Worm (Caenorhabditis elegans) whole organism, early embryonic: ENCODE data around the gene ifa-3.

Experiments
- B0310.2 ChIP-seq: sonication (generic microtip); optimal IDR thresholded peaks from 2 replicates; lab custom pipeline; 2016; ENCODE audit warnings: mild to moderate bottlenecking, missing genetic modification characterization, missing compliant biosample characterization
- F13C5.2 ChIP-seq: sonication (generic microtip); optimal IDR thresholded peaks from 2 replicates; lab custom pipeline; 2017; ENCODE audit warnings: mild to moderate bottlenecking, missing genetic modification characterization, inconsistent platforms, missing compliant biosample characterization
- aly-1 ChIP-seq: sonication (generic microtip); optimal IDR thresholded peaks from 2 replicates; lab custom pipeline; 2016; ENCODE audit warnings: missing genetic modification characterization, missing compliant biosample characterization
- ama-1 ChIP-seq: fragments of 150-350 bp; optimal IDR thresholded peaks from 2 replicates; lab custom pipeline; 2014
- ceh-13 ChIP-seq: fragments of 200-800 bp; sonication (Bioruptor generic); optimal IDR thresholded peaks from 2 replicates; lab custom pipeline; 2018; ENCODE audit warnings: mild to moderate bottlenecking, missing genetic modification characterization, missing compliant biosample characterization
- ceh-36 ChIP-seq: sonication (generic microtip); optimal IDR thresholded peaks from 2 replicates; lab custom pipeline; 2016; ENCODE audit warnings: missing genetic modification characterization, inconsistent platforms, missing compliant biosample characterization
- ets-7 ChIP-seq: sonication (generic microtip); optimal IDR thresholded peaks from 2 replicates; lab custom pipeline; 2016; ENCODE audit warnings: missing genotype, missing genetic modification characterization, missing compliant biosample characterization
- flt-1 ChIP-seq: fragments of 200-800 bp; sonication (Bioruptor generic); IDR thresholded peaks from 2 replicates; pipeline ENCODE4 v1.3.6; 2022; ENCODE audit warnings: missing genetic modification characterization, missing compliant biosample characterization
- hmbx-1 ChIP-seq: sonication (generic microtip); optimal IDR thresholded peaks from 2 replicates; lab custom pipeline; 2016; ENCODE audit warnings: mild to moderate bottlenecking, missing genetic modification characterization, missing compliant biosample characterization
- hmg-4 ChIP-seq: fragments of 200-800 bp; sonication (Bioruptor generic); optimal IDR thresholded peaks from 2 replicates; lab custom pipeline; 2018; ENCODE audit warnings: mild to moderate bottlenecking, missing genetic modification characterization, missing compliant biosample characterization
- hnd-1 ChIP-seq: sonication (generic microtip); optimal IDR thresholded peaks from 2 replicates; lab custom pipeline; 2016; ENCODE audit warnings: missing genetic modification characterization, missing compliant biosample characterization
- pes-1 ChIP-seq: fragments of 200-800 bp; sonication (Bioruptor generic); IDR thresholded peaks from 2 replicates; pipeline ENCODE4 v1.3.6; 2022; ENCODE audit warnings: missing genetic modification reagents, missing genetic modification characterization, missing compliant biosample characterization
- scrt-1 ChIP-seq: fragments of 200-800 bp; sonication (Bioruptor generic); IDR thresholded peaks from 2 replicates; pipeline ENCODE4 v1.3.6; 2022; ENCODE audit warnings: missing genetic modification characterization, missing compliant biosample characterization
- sea-1 ChIP-seq: fragments of 200-800 bp; sonication (Bioruptor generic); conservative IDR thresholded peaks from 2 replicates; pipeline ENCODE4 v1.3.6; 2022; ENCODE audit warnings: missing genetic modification characterization, missing compliant biosample characterization
- tbx-11 ChIP-seq: fragments of 200-800 bp; sonication (Bioruptor generic); IDR thresholded peaks from 2 replicates; pipeline ENCODE4 v1.3.6; 2022; ENCODE audit warnings: missing genetic modification characterization, missing compliant biosample characterization
- tbx-37 ChIP-seq: fragments of 200-800 bp; sonication (Bioruptor generic); conservative IDR thresholded peaks from 2 replicates; pipeline ENCODE4 v1.3.6; 2022; ENCODE audit warnings: missing genetic modification reagents, missing genetic modification characterization, missing compliant biosample characterization
- tra-4 ChIP-seq: sonication (generic microtip); optimal IDR thresholded peaks from 2 replicates; lab custom pipeline; 2017; ENCODE audit warnings: missing genetic modification characterization, missing compliant biosample characterization

ifa-3 gene

DNA sequence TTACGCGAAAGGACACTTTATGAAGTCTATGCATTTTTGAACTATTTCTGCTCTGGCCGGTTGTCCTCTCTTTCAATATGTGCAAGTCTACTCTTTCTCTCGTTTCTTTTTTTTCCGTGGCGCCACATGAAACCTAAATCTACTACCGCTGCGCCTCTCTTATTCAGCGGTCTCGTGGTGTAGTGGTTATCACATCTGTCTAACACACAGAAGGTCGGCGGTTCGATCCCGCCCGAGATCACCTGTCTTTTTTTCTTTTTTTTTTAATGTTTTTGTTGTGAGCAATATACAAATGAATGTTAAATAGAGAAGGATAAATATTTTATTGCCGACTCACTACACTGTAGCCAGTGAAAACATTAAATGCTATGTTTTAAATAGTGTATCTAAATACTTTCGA is 28.3 kb upstream of the ifa-3 start:
- TF ChIP-seq scrt-1 (GFP tag; lab: Robert Waterston, UW) (0 out of 2 replicates have a peak, but pooled peaks have one; percentile 57), pes-1 (GFP tag; lab: Robert Waterston, UW) (peak; percentile 67), hmg-4 (GFP tag; lab: Kevin White, UChicago) (no peak), ceh-13 (GFP tag; lab: Kevin White, UChicago) (no peak), ama-1 (lab: Kevin White, UChicago) (no peak), tra-4 (tag; lab: Kevin White, UChicago) (no peak), hnd-1 (tag; lab: Kevin White, UChicago) (no peak), ceh-36 (tag; lab: Kevin White, UChicago) (no peak), hmbx-1 (tag; lab: Kevin White, UChicago) (no peak), tbx-11 (GFP tag; lab: Robert Waterston, UW) (peak; percentile 33; the same call in 1 of the 2 replicates), aly-1 (tag; lab: Kevin White, UChicago) (no peak), B0310.2 (tag; lab: Kevin White, UChicago) (no peak), F13C5.2 (tag; lab: Kevin White, UChicago) (peak; percentile 60), ets-7 (no peak), tbx-37 (GFP tag; lab: Robert Waterston, UW) (0 out of 2 replicates have a peak, but pooled peaks have one; percentile 40), flt-1 (GFP tag; lab: Robert Waterston, UW) (no peak), sea-1 (no peak)

DNA sequence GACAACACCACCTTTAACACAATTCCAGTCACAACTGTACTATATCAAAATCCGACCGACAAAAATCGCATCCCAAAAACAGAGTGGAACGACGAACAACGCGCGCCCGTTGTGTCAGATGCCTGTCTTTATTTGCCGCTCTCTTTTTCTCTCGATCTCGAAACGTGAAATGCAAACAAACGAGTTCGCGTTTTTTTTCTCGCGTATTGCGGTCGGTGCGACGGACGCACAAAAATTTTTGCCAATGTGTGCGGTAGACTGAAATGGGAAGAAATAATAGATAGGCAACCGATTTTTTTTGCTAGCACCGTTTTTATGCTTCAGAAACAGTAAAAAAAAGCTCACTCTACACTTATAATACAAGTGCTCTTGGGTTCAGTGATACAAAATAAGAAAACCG is 27.3 kb upstream of the ifa-3 start:
- TF ChIP-seq tbx-11 (GFP tag; lab: Robert Waterston, UW), result no peak
- no peak for TF ChIP-seq ets-7
- TF ChIP-seq B0310.2 (tag; lab: Kevin White, UChicago), result no peak
- no peak for TF ChIP-seq tbx-37 (GFP tag; lab: Robert Waterston, UW)
- TF ChIP-seq tra-4 (tag; lab: Kevin White, UChicago), result no peak
- TF ChIP-seq ama-1 (lab: Kevin White, UChicago), result no peak

DNA sequence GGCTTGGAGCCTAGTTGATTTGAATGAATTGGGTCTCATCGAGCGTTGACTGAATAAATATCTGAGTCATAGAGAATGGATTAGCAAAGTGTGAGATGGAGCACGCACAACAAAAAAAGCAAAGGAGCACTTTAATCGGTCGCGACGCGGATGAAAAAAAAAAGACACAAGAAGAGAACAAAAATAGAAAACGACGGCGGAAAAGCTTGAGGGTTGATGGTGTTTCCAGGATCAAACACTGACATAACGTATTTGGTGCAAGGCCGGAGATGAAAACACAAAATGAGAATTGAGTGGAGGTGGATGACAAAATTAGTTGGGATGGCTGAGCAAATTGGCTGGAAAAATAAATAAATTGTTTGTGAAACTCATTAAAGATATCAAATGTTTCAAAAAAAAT is 23.1 kb upstream of the ifa-3 start, which contains the start of gene F52E10.4:
TSS of gene F52E10.4 (minus strand) at position 101 of the 400 bp plus-strand sequence.
- TF ChIP-seq pes-1 (GFP tag; lab: Robert Waterston, UW) (no peak), F13C5.2 (tag; lab: Kevin White, UChicago) (no peak), hmbx-1 (tag; lab: Kevin White, UChicago) (no peak), B0310.2 (tag; lab: Kevin White, UChicago) (no peak), aly-1 (tag; lab: Kevin White, UChicago) (no peak), sea-1 (no peak)

DNA sequence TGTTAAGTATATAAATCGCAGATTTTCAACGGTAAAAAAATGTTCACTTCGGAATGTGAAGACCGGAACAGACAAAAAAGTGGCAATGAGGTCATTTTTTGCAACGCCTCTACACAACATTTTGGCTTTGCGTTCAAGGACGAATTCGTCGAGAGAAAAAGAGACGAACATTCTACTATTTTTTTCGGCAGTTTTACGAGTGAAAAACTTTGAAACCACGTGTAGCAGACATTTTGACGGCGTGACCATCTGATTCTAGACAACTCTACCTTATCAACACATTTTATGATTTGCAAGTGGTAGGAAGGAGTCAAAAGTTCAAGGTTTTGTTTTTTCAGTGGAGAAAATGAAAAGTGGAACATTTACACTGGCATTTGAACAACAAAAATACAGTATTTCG is 20.7 kb upstream of the ifa-3 start:
- TF ChIP-seq scrt-1 (GFP tag; lab: Robert Waterston, UW), result no peak
- TF ChIP-seq ama-1 (lab: Kevin White, UChicago), result no peak
- no peak for TF ChIP-seq hmbx-1 (tag; lab: Kevin White, UChicago)
- no peak for TF ChIP-seq flt-1 (GFP tag; lab: Robert Waterston, UW)
- no peak for TF ChIP-seq sea-1

DNA sequence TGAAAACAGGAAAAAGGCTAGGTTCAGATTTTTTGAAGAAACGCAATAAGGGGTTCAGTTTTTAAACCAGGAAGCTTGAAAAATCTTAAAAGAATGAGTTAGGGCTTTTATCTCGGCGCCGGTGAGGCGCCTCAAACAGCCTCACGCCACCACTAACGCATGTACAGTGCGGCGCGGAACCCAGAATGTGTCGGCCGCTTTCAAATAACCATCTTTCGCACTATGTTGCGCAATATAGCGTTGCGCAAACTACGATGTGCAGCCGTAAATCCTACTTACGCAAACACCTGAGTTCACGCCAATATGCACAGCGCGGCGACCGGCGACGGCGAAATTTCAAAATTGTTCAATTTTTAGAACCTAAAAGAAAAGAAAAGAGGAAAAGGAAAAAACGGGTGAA is 19.8 kb upstream of the ifa-3 start:
- no peak for TF ChIP-seq F13C5.2 (tag; lab: Kevin White, UChicago)
- no peak for TF ChIP-seq sea-1
- no peak for TF ChIP-seq ets-7
- TF ChIP-seq ama-1 (lab: Kevin White, UChicago), result no peak
- no peak for TF ChIP-seq pes-1 (GFP tag; lab: Robert Waterston, UW)
- no peak for TF ChIP-seq tra-4 (tag; lab: Kevin White, UChicago)
- TF ChIP-seq ceh-36 (tag; lab: Kevin White, UChicago), result no peak
- no peak for TF ChIP-seq hmg-4 (GFP tag; lab: Kevin White, UChicago)
- no peak for TF ChIP-seq hmbx-1 (tag; lab: Kevin White, UChicago)
- TF ChIP-seq B0310.2 (tag; lab: Kevin White, UChicago), result no peak
- no peak for TF ChIP-seq tbx-37 (GFP tag; lab: Robert Waterston, UW)

DNA sequence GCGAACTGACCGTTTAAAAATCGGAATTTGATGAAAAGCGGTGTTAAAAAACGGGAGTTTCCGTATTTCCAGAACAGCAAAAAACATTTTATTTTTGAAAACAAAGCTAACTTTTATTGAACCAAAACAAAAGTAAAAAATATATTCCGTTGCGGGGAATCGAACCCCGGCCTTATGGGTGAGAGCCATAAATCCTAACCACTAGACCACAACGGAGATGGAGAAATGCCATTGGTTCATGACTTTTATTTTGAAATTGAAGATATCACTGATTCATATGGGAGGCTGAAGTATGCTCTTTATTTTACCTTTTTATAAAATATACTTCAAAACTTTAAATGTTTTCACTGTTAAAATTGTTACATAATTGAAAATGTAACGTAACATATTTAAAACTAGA is 15.3 kb upstream of the ifa-3 start:
- TF ChIP-seq ama-1 (lab: Kevin White, UChicago) (no peak), ceh-13 (GFP tag; lab: Kevin White, UChicago) (no peak), pes-1 (GFP tag; lab: Robert Waterston, UW) (no peak), sea-1 (no peak), tbx-11 (GFP tag; lab: Robert Waterston, UW) (no peak)

DNA sequence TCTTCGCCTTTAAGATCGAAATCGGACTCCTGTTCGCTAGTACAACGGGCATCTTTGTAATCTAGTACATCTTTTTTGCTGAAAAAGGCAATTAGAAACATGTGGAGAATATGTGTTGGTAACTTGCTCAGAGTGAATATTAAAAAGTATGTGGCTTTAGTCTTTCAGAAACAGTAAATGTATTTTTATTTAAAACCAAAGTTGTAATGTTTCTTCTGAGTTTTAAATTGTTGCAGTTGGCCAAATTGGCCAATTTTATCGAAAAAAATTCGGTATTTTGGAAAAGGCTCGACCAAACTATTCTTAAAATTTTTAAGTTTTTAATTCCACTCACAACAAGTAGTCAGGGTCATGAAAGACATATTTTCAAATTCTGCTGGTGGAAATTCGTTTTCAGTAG is 13.2 kb upstream of the ifa-3 start, which contains the start of gene F52E10.2:
TSS of gene F52E10.2 (minus strand) at position 101 of the 400 bp plus-strand sequence.
- TF ChIP-seq tra-4 (tag; lab: Kevin White, UChicago) (no peak), hnd-1 (tag; lab: Kevin White, UChicago) (no peak), tbx-37 (GFP tag; lab: Robert Waterston, UW) (no peak), ama-1 (lab: Kevin White, UChicago) (no peak), pes-1 (GFP tag; lab: Robert Waterston, UW) (no peak), tbx-11 (GFP tag; lab: Robert Waterston, UW) (no peak), flt-1 (GFP tag; lab: Robert Waterston, UW) (no peak), F13C5.2 (tag; lab: Kevin White, UChicago) (no peak), sea-1 (no peak), ets-7 (no peak), ceh-13 (GFP tag; lab: Kevin White, UChicago) (no peak), aly-1 (tag; lab: Kevin White, UChicago) (no peak), scrt-1 (GFP tag; lab: Robert Waterston, UW) (no peak), hmbx-1 (tag; lab: Kevin White, UChicago) (no peak), B0310.2 (tag; lab: Kevin White, UChicago) (no peak), ceh-36 (tag; lab: Kevin White, UChicago) (no peak), hmg-4 (GFP tag; lab: Kevin White, UChicago) (no peak)
